Fruit fly (Drosophila melanogaster): ENCODE data around the gene Npc1a.

Gene Npc1a

dm6 chr2L:10210631-10211557 lies 10.1 kb downstream of the Npc1a start, which contains the start of the genes CG5727 and ath (continued):
- TF ChIP-seq MBD-R2 (GFP tag; IDR thresholded peaks at IDR 0.05) (peak; percentile 50; the same call in 1 of the 2 replicates), D19A (tag; optimal IDR thresholded peaks at IDR 0.05) (no peak), unpg (GFP tag; optimal IDR thresholded peaks at IDR 0.05) (no peak), CG7928 (GFP tag; optimal IDR thresholded peaks at IDR 0.05) (no peak), sd (tag; optimal IDR thresholded peaks at IDR 0.05) (no peak), CG33557 (GFP tag; optimal IDR thresholded peaks at IDR 0.05) (peak; percentile 10), Jarid2 (GFP tag; optimal IDR thresholded peaks at IDR 0.05) (no peak), CG7786 (GFP tag; optimal IDR thresholded peaks at IDR 0.05) (no peak), bigmax (GFP tag; optimal IDR thresholded peaks at IDR 0.05) (no peak), dan (GFP tag; IDR thresholded peaks at IDR 0.05) (no peak), da (GFP tag; optimal IDR thresholded peaks at IDR 0.05) (no peak), HLH54F (GFP tag; optimal IDR thresholded peaks at IDR 0.05) (no peak), crc (GFP tag; optimal IDR thresholded peaks at IDR 0.05) (no peak), Ets97D (GFP tag; optimal IDR thresholded peaks at IDR 0.05) (no peak), Taf1 (GFP tag; IDR thresholded peaks at IDR 0.05) (no peak), gsb-n (tag; optimal IDR thresholded peaks at IDR 0.05) (no peak), E2f1 (GFP tag; IDR thresholded peaks at IDR 0.05) (no peak), Myb (GFP tag; optimal IDR thresholded peaks at IDR 0.05) (no peak), CG11695 (GFP tag; IDR thresholded peaks at IDR 0.05) (no peak), Fer1 (GFP tag; optimal IDR thresholded peaks at IDR 0.05) (peak; percentile 45), Med (GFP tag) (peak; percentile 72), CG43689 (GFP tag; IDR thresholded peaks at IDR 0.05) (no peak), Hand (GFP tag; optimal IDR thresholded peaks at IDR 0.05) (no peak), Six4 (GFP tag; optimal IDR thresholded peaks at IDR 0.05) (no peak), CG1792 (GFP tag; optimal IDR thresholded peaks at IDR 0.05) (no peak), CG3281 (GFP tag; optimal IDR thresholded peaks at IDR 0.05) (no peak), Sry-δ (GFP tag; optimal IDR thresholded peaks at IDR 0.05) (no peak), sna (GFP tag; IDR thresholded peaks at IDR 0.05; ENCODE audit: partially characterized antibody) (no peak), esg (GFP tag; conservative IDR thresholded peaks at IDR 0.05) (no peak), CG6683 (GFP tag; optimal IDR thresholded peaks at IDR 0.05) (no peak), CG12391 (tag; optimal IDR thresholded peaks at IDR 0.05) (peak; percentile 32), Hey (tag; optimal IDR thresholded peaks at IDR 0.05) (no peak), Doc2 (GFP tag; IDR thresholded peaks at IDR 0.05) (no peak), CG6813 (GFP tag; optimal IDR thresholded peaks at IDR 0.05) (no peak), CG4617 (GFP tag; optimal IDR thresholded peaks at IDR 0.05; ENCODE audit: borderline replicate concordance) (peak; percentile 11), Fer2 (tag; optimal IDR thresholded peaks at IDR 0.05) (no peak), CG6689 (GFP tag; IDR thresholded peaks at IDR 0.05) (peak; percentile 38; the same call in 1 of the 2 replicates), chif (GFP tag; optimal IDR thresholded peaks at IDR 0.05) (no peak), CG10147 (GFP tag; optimal IDR thresholded peaks at IDR 0.05) (no peak), ken (GFP tag; IDR thresholded peaks at IDR 0.05) (no peak), CG17359 (tag; optimal IDR thresholded peaks at IDR 0.05) (peak; percentile 7), Xrp1 (GFP tag; IDR thresholded peaks at IDR 0.05) (no peak), ems (GFP tag; optimal IDR thresholded peaks at IDR 0.05) (no peak), CG13296 (GFP tag; optimal IDR thresholded peaks at IDR 0.05) (peak; percentile 51), CG6654 (GFP tag; optimal IDR thresholded peaks at IDR 0.05) (no peak), so (GFP tag; IDR thresholded peaks at IDR 0.05) (peak; percentile 37; the same call in 1 of the 3 replicates), bbx (GFP tag; IDR thresholded peaks at IDR 0.05; ENCODE audit: partially characterized antibody) (no peak), CG15479 (GFP tag; optimal IDR thresholded peaks at IDR 0.05) (no peak), CG10654 (GFP tag; optimal IDR thresholded peaks at IDR 0.05) (no peak)
